Fruit fly (Drosophila melanogaster) whole organism, embryonic: ENCODE measurements around the gene CG31897.

Experiments used
- ATbp ChIP-seq: fragments of 200-800 bp; sonication (Bioruptor generic); optimal IDR thresholded peaks from 2 replicates; lab custom pipeline; 2017; ENCODE audit warnings: missing biosample characterization, mild to moderate bottlenecking, missing genetic modification characterization, missing genetic modification reagents
- Atf-2 ChIP-seq: fragments of 200-800 bp; sonication (Bioruptor generic); optimal IDR thresholded peaks from 2 replicates; lab custom pipeline; 2016; ENCODE audit warnings: missing biosample characterization, missing genetic modification characterization
- Atf3 ChIP-seq: fragments of 200-800 bp; sonication (Bioruptor generic); optimal IDR thresholded peaks from 3 replicates; lab custom pipeline; 2016; ENCODE audit warnings: missing biosample characterization, missing genetic modification characterization
- CG10366 ChIP-seq: fragments of 200-800 bp; sonication (Bioruptor generic); IDR thresholded peaks from 2 replicates; pipeline ENCODE4 v1.3.6; 2022; ENCODE audit warnings: missing biosample characterization, missing genetic modification characterization
- CG10543 ChIP-seq: fragments of 200-800 bp; sonication (Bioruptor generic); optimal IDR thresholded peaks from 3 replicates; lab custom pipeline; 2017; ENCODE audit warnings: missing biosample characterization, mild to moderate bottlenecking, missing genetic modification characterization, moderate library complexity
- CG11398 ChIP-seq: fragments of 200-800 bp; sonication (Bioruptor generic); optimal IDR thresholded peaks from 2 replicates; lab custom pipeline; 2016; ENCODE audit warnings: missing biosample characterization, missing genetic modification characterization
- CG11695 ChIP-seq: fragments of 200-800 bp; sonication (Bioruptor generic); IDR thresholded peaks from 3 replicates; pipeline ENCODE4 v1.3.6; 2022; ENCODE audit warnings: missing biosample characterization, missing genetic modification characterization
- CG12744 ChIP-seq: fragments of 200-800 bp; sonication (Bioruptor generic); optimal IDR thresholded peaks from 2 replicates; lab custom pipeline; 2016; ENCODE audit warnings: missing biosample characterization, missing genetic modification characterization
- CG13123 ChIP-seq: fragments of 200-800 bp; sonication (Bioruptor generic); optimal IDR thresholded peaks from 2 replicates; lab custom pipeline; 2016; ENCODE audit warnings: missing biosample characterization, missing genetic modification characterization
- CG13296 ChIP-seq: fragments of 200-800 bp; sonication (Bioruptor generic); optimal IDR thresholded peaks from 3 replicates; lab custom pipeline; 2018; ENCODE audit warnings: missing biosample characterization, mild to moderate bottlenecking, missing genetic modification characterization
- CG14860 ChIP-seq: fragments of 200-800 bp; sonication (Bioruptor generic); IDR thresholded peaks from 3 replicates; pipeline ENCODE4 v1.3.6; 2022; ENCODE audit warnings: missing biosample characterization, missing genetic modification characterization; ENCODE audit not compliant: partially characterized antibody
- CG16863 ChIP-seq: fragments of 200-800 bp; sonication (Bioruptor generic); optimal IDR thresholded peaks from 3 replicates; lab custom pipeline; 2016; ENCODE audit warnings: missing biosample characterization, missing genetic modification characterization
- CG17186 ChIP-seq: fragments of 200-800 bp; sonication (Bioruptor generic); optimal IDR thresholded peaks from 3 replicates; lab custom pipeline; 2017; ENCODE audit warnings: missing biosample characterization, missing genetic modification reagents, missing genetic modification characterization
- CG2875 ChIP-seq: fragments of 200-800 bp; sonication (Bioruptor generic); optimal IDR thresholded peaks from 2 replicates; lab custom pipeline; 2017; ENCODE audit warnings: missing biosample characterization, mild to moderate bottlenecking, missing genetic modification characterization, missing genetic modification reagents
- CG3163 ChIP-seq: fragments of 200-800 bp; sonication (Bioruptor generic); optimal IDR thresholded peaks from 3 replicates; lab custom pipeline; 2016; ENCODE audit warnings: missing biosample characterization, missing genetic modification characterization
- CG33557 ChIP-seq: fragments of 200-800 bp; sonication (Bioruptor generic); optimal IDR thresholded peaks from 2 replicates; lab custom pipeline; 2019; ENCODE audit warnings: missing biosample characterization, mild to moderate bottlenecking, missing genetic modification characterization, moderate library complexity
- CG34376 ChIP-seq: fragments of 200-800 bp; sonication (Bioruptor generic); optimal IDR thresholded peaks from 2 replicates; lab custom pipeline; 2018; ENCODE audit warnings: missing biosample characterization, mild to moderate bottlenecking, missing genetic modification characterization
- CTCF ChIP-seq: fragments of 200-800 bp; sonication (Bioruptor generic); optimal IDR thresholded peaks from 2 replicates; lab custom pipeline; 2017; ENCODE audit warnings: missing biosample characterization, mild to moderate bottlenecking, missing genetic modification characterization, moderate library complexity
- Dad ChIP-seq: fragments of 200-800 bp; sonication (Bioruptor generic); optimal IDR thresholded peaks from 3 replicates; lab custom pipeline; 2016; ENCODE audit warnings: missing biosample characterization, missing genetic modification characterization
- Doc2 ChIP-seq: fragments of 200-800 bp; sonication (Bioruptor generic); IDR thresholded peaks from 2 replicates; pipeline ENCODE4 v1.3.6; 2022; ENCODE audit warnings: missing biosample characterization, missing genetic modification characterization
- Drgx ChIP-seq: fragments of 200-800 bp; sonication (Bioruptor generic); IDR thresholded peaks from 2 replicates; pipeline ENCODE4 v1.3.6; 2022; ENCODE audit warnings: missing biosample characterization, missing genetic modification characterization
- H2.0 ChIP-seq: fragments of 200-800 bp; sonication (Bioruptor generic); IDR thresholded peaks from 2 replicates; pipeline ENCODE4 v1.3.6; 2022; ENCODE audit warnings: missing biosample characterization, missing genetic modification characterization
- HHEX ChIP-seq: fragments of 200-800 bp; sonication (Bioruptor generic); optimal IDR thresholded peaks from 3 replicates; lab custom pipeline; 2017; ENCODE audit warnings: missing biosample characterization, mild to moderate bottlenecking, missing genetic modification characterization, missing genetic modification reagents
- HLH4C ChIP-seq: fragments of 200-800 bp; sonication (Bioruptor generic); IDR thresholded peaks from 3 replicates; pipeline ENCODE4 v1.3.6; 2022; ENCODE audit warnings: missing biosample characterization, missing genetic modification characterization; ENCODE audit not compliant: partially characterized antibody
- HLH54F ChIP-seq: fragments of 200-800 bp; sonication (Bioruptor generic); optimal IDR thresholded peaks from 3 replicates; lab custom pipeline; 2016; ENCODE audit warnings: missing biosample characterization, missing genetic modification characterization
- HmgD ChIP-seq: fragments of 200-800 bp; sonication (Bioruptor generic); optimal IDR thresholded peaks from 3 replicates; lab custom pipeline; 2016; ENCODE audit warnings: missing biosample characterization, missing genetic modification characterization
- HmgZ ChIP-seq: fragments of 200-800 bp; sonication (Bioruptor generic); optimal IDR thresholded peaks from 2 replicates; lab custom pipeline; 2018; ENCODE audit warnings: missing biosample characterization, mild to moderate bottlenecking, missing genetic modification characterization
- Lhr ChIP-seq: fragments of 200-800 bp; sonication (Bioruptor generic); optimal IDR thresholded peaks from 3 replicates; lab custom pipeline; 2017; ENCODE audit warnings: mild to moderate bottlenecking, missing biosample characterization, missing genetic modification reagents, missing genetic modification characterization
- Lpt ChIP-seq: fragments of >200 bp; optimal IDR thresholded peaks from 2 replicates; lab custom pipeline; 2018; ENCODE audit warnings: missing biosample characterization, missing genetic modification characterization
- Poxn ChIP-seq: fragments of 200-800 bp; sonication (Bioruptor generic); IDR thresholded peaks from 2 replicates; pipeline ENCODE4 v1.3.6; 2022; ENCODE audit warnings: missing biosample characterization, missing genetic modification characterization
- Ptx1 ChIP-seq: fragments of 200-800 bp; sonication (Bioruptor generic); IDR thresholded peaks from 2 replicates; pipeline ENCODE4 v1.3.6; 2022; ENCODE audit warnings: missing biosample characterization, missing genetic modification characterization
- Xrp1 ChIP-seq: fragments of 200-800 bp; sonication (Bioruptor generic); IDR thresholded peaks from 2 replicates; pipeline ENCODE4 v1.3.6; 2022; ENCODE audit warnings: missing biosample characterization, missing genetic modification characterization
- ac ChIP-seq: fragments of 200-800 bp; sonication (Bioruptor generic); optimal IDR thresholded peaks from 3 replicates; lab custom pipeline; 2017; ENCODE audit warnings: missing biosample characterization, mild to moderate bottlenecking, missing genetic modification characterization
- bab2 ChIP-seq: fragments of 200-800 bp; sonication (Bioruptor generic); optimal IDR thresholded peaks from 2 replicates; lab custom pipeline; 2016; ENCODE audit warnings: missing biosample characterization, missing genetic modification characterization
- bsh ChIP-seq, 2 experiments: fragments of 200-800 bp; sonication (Bioruptor generic); optimal IDR thresholded peaks; 2 replicates each; lab custom pipeline; 2017 to 2018; ENCODE audit warnings: mild to moderate bottlenecking in 2 of 2, missing biosample characterization in 2 of 2, missing genetic modification characterization in 2 of 2, moderate library complexity in 1 of 2
- caup ChIP-seq: fragments of 200-800 bp; sonication (Bioruptor generic); optimal IDR thresholded peaks from 3 replicates; lab custom pipeline; 2017; ENCODE audit warnings: missing biosample characterization, mild to moderate bottlenecking, missing genetic modification characterization, moderate library complexity; ENCODE audit not compliant: severe bottlenecking
- crc ChIP-seq: fragments of 200-800 bp; sonication (Bioruptor generic); optimal IDR thresholded peaks from 2 replicates; lab custom pipeline; 2016; ENCODE audit warnings: missing biosample characterization, missing genetic modification characterization
- hbn ChIP-seq: fragments of 200-800 bp; sonication (Bioruptor generic); IDR thresholded peaks from 2 replicates; pipeline ENCODE4 v1.3.6; 2022; ENCODE audit warnings: missing biosample characterization, missing genetic modification characterization; ENCODE audit not compliant: partially characterized antibody
- kni ChIP-seq: fragments of 200-800 bp; sonication (Bioruptor generic); optimal IDR thresholded peaks from 3 replicates; lab custom pipeline; 2017; ENCODE audit warnings: mild to moderate bottlenecking, missing biosample characterization, missing genetic modification reagents, missing genetic modification characterization
- mirr ChIP-seq: fragments of 200-800 bp; sonication (Bioruptor generic); optimal IDR thresholded peaks from 3 replicates; lab custom pipeline; 2018; ENCODE audit warnings: missing biosample characterization, mild to moderate bottlenecking, missing genetic modification characterization
- nerfin-2 ChIP-seq: fragments of 200-800 bp; sonication (Bioruptor generic); IDR thresholded peaks from 2 replicates; pipeline ENCODE4 v1.3.6; 2022; ENCODE audit warnings: missing biosample characterization, missing genetic modification characterization; ENCODE audit not compliant: partially characterized antibody
- repo ChIP-seq: fragments of 200-800 bp; sonication (Bioruptor generic); optimal IDR thresholded peaks from 2 replicates; lab custom pipeline; 2016; ENCODE audit warnings: missing biosample characterization, missing genetic modification characterization
- ro ChIP-seq: fragments of 200-800 bp; sonication (Bioruptor generic); IDR thresholded peaks from 2 replicates; pipeline ENCODE4 v1.3.6; 2022; ENCODE audit warnings: missing biosample characterization, missing genetic modification characterization
- sc ChIP-seq, 3 experiments: fragments of >200 bp in 2 of 3; fragments of 200-800 bp in 1 of 3; sonication (Bioruptor generic) in 1 of 3; optimal IDR thresholded peaks; 2 replicates in 2 of 3; 3 replicates in 1 of 3; lab custom pipeline; 2017; ENCODE audit warnings: mild to moderate bottlenecking in 1 of 3, missing biosample characterization in 1 of 3, missing genetic modification characterization in 1 of 3, missing genetic modification reagents in 1 of 3
- seq ChIP-seq: fragments of 200-800 bp; sonication (Bioruptor generic); IDR thresholded peaks from 2 replicates; pipeline ENCODE4 v1.3.6; 2022; ENCODE audit warnings: missing biosample characterization, missing genetic modification characterization
- shn ChIP-seq: fragments of 200-800 bp; sonication (Bioruptor generic); optimal IDR thresholded peaks from 3 replicates; lab custom pipeline; 2016; ENCODE audit warnings: missing biosample characterization, missing genetic modification characterization
- sr ChIP-seq: fragments of 200-800 bp; sonication (Bioruptor generic); IDR thresholded peaks from 3 replicates; pipeline ENCODE4 v1.3.6; 2022; ENCODE audit warnings: missing biosample characterization, missing genetic modification characterization
- stc ChIP-seq: fragments of 200-800 bp; sonication (Bioruptor generic); IDR thresholded peaks from 2 replicates; pipeline ENCODE4 v1.3.6; 2022; ENCODE audit warnings: missing biosample characterization, missing genetic modification characterization
- trh ChIP-seq: fragments of 200-800 bp; sonication (Bioruptor generic); optimal IDR thresholded peaks from 2 replicates; lab custom pipeline; 2016; ENCODE audit warnings: missing biosample characterization, missing genetic modification characterization
- zen ChIP-seq: fragments of 200-800 bp; sonication (Bioruptor generic); optimal IDR thresholded peaks from 3 replicates; lab custom pipeline; 2018; ENCODE audit warnings: missing biosample characterization, mild to moderate bottlenecking, missing genetic modification characterization, moderate library complexity

The CG31897 gene

dm6 chr2L:8416350-8417046 lies 25.7 kb upstream of the CG31897 start (continued):
- no peak for TF ChIP-seq HHEX (GFP tag; lab: Kevin White, UChicago)
- TF ChIP-seq kni (GFP tag; lab: Kevin White, UChicago): peak; percentile 40
- TF ChIP-seq bab2 (GFP tag; lab: Kevin White, UChicago): peak; percentile 6
- no peak for TF ChIP-seq nerfin-2 (GFP tag; lab: Robert Waterston, UW)
- no peak for TF ChIP-seq CG3163 (GFP tag; lab: Kevin White, UChicago)
- peak; percentile 36; the same call in 1 of the 2 replicates for TF ChIP-seq Xrp1 (GFP tag; lab: Robert Waterston, UW)
- TF ChIP-seq HmgZ: no peak
- TF ChIP-seq CG12744 (GFP tag; lab: Kevin White, UChicago): no peak
- no peak for TF ChIP-seq shn
- TF ChIP-seq Drgx (GFP tag; lab: Robert Waterston, UW): no peak; the same call in 1 of the 2 replicates
- no peak for TF ChIP-seq CG17186 (GFP tag; lab: Kevin White, UChicago)
- TF ChIP-seq CG10366 (GFP tag; lab: Robert Waterston, UW): no peak
- no peak for TF ChIP-seq seq (GFP tag; lab: Robert Waterston, UW)
- TF ChIP-seq ro (GFP tag; lab: Robert Waterston, UW): no peak
- no peak for TF ChIP-seq Atf3
- no peak for TF ChIP-seq Lhr (GFP tag; lab: Kevin White, UChicago)
- no peak for TF ChIP-seq Ptx1 (GFP tag; lab: Robert Waterston, UW)
- TF ChIP-seq HLH4C (GFP tag; lab: Robert Waterston, UW): 0 out of 3 replicates have a peak, but pooled peaks have one; percentile 34
- TF ChIP-seq Dad: no peak
- no peak for TF ChIP-seq CTCF
- TF ChIP-seq CG11398 (GFP tag; lab: Kevin White, UChicago): no peak
- TF ChIP-seq H2.0: no peak
- no peak for TF ChIP-seq ATbp (GFP tag; lab: Kevin White, UChicago)
- TF ChIP-seq bsh (GFP tag; optimal IDR thresholded peaks at IDR 0.05; lab: Kevin White, UChicago): peak in 1 of 2 experiments; percentile 70
- TF ChIP-seq sc (optimal IDR thresholded peaks at IDR 0.05; lab: Kevin White, UChicago): no peak
- TF ChIP-seq sc (GFP tag; optimal IDR thresholded peaks at IDR 0.05; lab: Kevin White, UChicago): no peak
- no peak for TF ChIP-seq caup (GFP tag; lab: Kevin White, UChicago)
- TF ChIP-seq Doc2 (GFP tag; lab: Robert Waterston, UW): no peak
- TF ChIP-seq CG16863 (GFP tag; lab: Kevin White, UChicago): no peak
- peak; percentile 26 for TF ChIP-seq CG10543 (GFP tag; lab: Kevin White, UChicago)
- no peak for TF ChIP-seq CG11695 (GFP tag; lab: Robert Waterston, UW)
- no peak for TF ChIP-seq CG33557 (GFP tag; lab: Kevin White, UChicago)
- no peak for TF ChIP-seq Atf-2
- TF ChIP-seq sr (GFP tag; lab: Robert Waterston, UW): no peak
- no peak for TF ChIP-seq mirr
- TF ChIP-seq HmgD: peak; percentile 57
- TF ChIP-seq CG34376 (GFP tag; lab: Kevin White, UChicago): no peak
- TF ChIP-seq crc (GFP tag; lab: Kevin White, UChicago): no peak
- TF ChIP-seq zen (tag; lab: Kevin White, UChicago): peak; percentile 39
- no peak for TF ChIP-seq CG13123 (GFP tag; lab: Kevin White, UChicago)
- no peak for TF ChIP-seq trh (GFP tag; lab: Kevin White, UChicago)
- no peak for TF ChIP-seq CG14860 (GFP tag; lab: Robert Waterston, UW)
- TF ChIP-seq Lpt (GFP tag; lab: Kevin White, UChicago): no peak
- 0 out of 2 replicates have a peak, but pooled peaks have one; percentile 15 for TF ChIP-seq hbn (GFP tag; lab: Robert Waterston, UW)
- TF ChIP-seq ac: no peak
- no peak for TF ChIP-seq stc
- no peak for TF ChIP-seq repo (GFP tag; lab: Kevin White, UChicago)
- TF ChIP-seq Poxn (GFP tag; lab: Robert Waterston, UW): no peak
- TF ChIP-seq CG2875 (GFP tag; lab: Kevin White, UChicago): no peak
- TF ChIP-seq CG13296 (GFP tag; lab: Kevin White, UChicago): no peak
- TF ChIP-seq HLH54F (GFP tag; lab: Kevin White, UChicago): no peak
